Worm (Caenorhabditis elegans): Measurements from ENCODE around the gene cutl-24.

- TF ChIP-seq pqm-1 (tag; optimal IDR thresholded peaks at IDR 0.05) (no peak), hlh-30 (tag; optimal IDR thresholded peaks at IDR 0.05; ENCODE audit: insufficient read depth) (no peak)
These were observed 36.4 kb upstream of the cutl-24 start for ce11 chrIV:128525-128924.
